Worm (Caenorhabditis elegans): ENCODE results near the gene C17A2.7.
A peak's percentile ranks its signal among the peaks of the same experiment; 100 is the strongest.

Gene C17A2.7

ce11 chrII:3808104-3808503, 35.1 kb downstream of the C17A2.7 start, which contains the start of gene F54D10.5 (continued):
- TF ChIP-seq mab-9 (GFP tag; IDR thresholded peaks at IDR 0.05) (peak; percentile 41; the same call in 1 of the 2 replicates), snu-23 (GFP tag; optimal IDR thresholded peaks at IDR 0.05) (peak; percentile 82), jun-1 (tag; optimal IDR thresholded peaks at IDR 0.05) (peak; percentile 37), ets-5 (GFP tag; IDR thresholded peaks at IDR 0.05) (no peak), unc-98 (GFP tag; IDR thresholded peaks at IDR 0.05) (no peak), rnt-1 (tag; optimal IDR thresholded peaks at IDR 0.05) (peak; percentile 93), unc-86 (tag; optimal IDR thresholded peaks at IDR 0.05) (peak; percentile 76), pqm-1 (tag; optimal IDR thresholded peaks at IDR 0.05) (no peak), egl-13 (tag; optimal IDR thresholded peaks at IDR 0.05) (peak; percentile 28), xbp-1 (tag; optimal IDR thresholded peaks at IDR 0.05) (peak; percentile 81), vab-15 (tag; optimal IDR thresholded peaks at IDR 0.05) (no peak), nhr-71 (tag; optimal IDR thresholded peaks at IDR 0.05) (peak; percentile 87), egl-27 (tag; optimal IDR thresholded peaks at IDR 0.05) (no peak), lin-39 (tag; optimal IDR thresholded peaks at IDR 0.05) (peak; percentile 69), pax-3 (tag; optimal IDR thresholded peaks at IDR 0.05) (no peak), hlh-17 (GFP tag; optimal IDR thresholded peaks at IDR 0.05; ENCODE audit: borderline replicate concordance) (no peak), aly-2 (tag; optimal IDR thresholded peaks at IDR 0.05) (no peak), C34B4.2 (tag; optimal IDR thresholded peaks at IDR 0.05) (no peak), aha-1 (tag; optimal IDR thresholded peaks at IDR 0.05) (no peak), unc-62 (GFP tag; optimal IDR thresholded peaks at IDR 0.05) (no peak), ces-1 (GFP tag; optimal IDR thresholded peaks at IDR 0.05) (no peak), tlp-1 (tag; optimal IDR thresholded peaks at IDR 0.05) (no peak), grh-1 (GFP tag; IDR thresholded peaks at IDR 0.05) (peak; percentile 77), elt-3 (tag; optimal IDR thresholded peaks at IDR 0.05) (peak in 1 of 6 experiments; percentile 74), nhr-11 (tag; optimal IDR thresholded peaks at IDR 0.05) (peak; percentile 56), isw-1 (GFP tag; IDR thresholded peaks at IDR 0.05) (peak; percentile 75), ceh-90 (tag; optimal IDR thresholded peaks at IDR 0.05) (peak; percentile 15), ztf-11 (tag; optimal IDR thresholded peaks at IDR 0.05) (peak in 1 of 2 experiments; percentile 13), ceh-88 (GFP tag; IDR thresholded peaks at IDR 0.05) (peak; percentile 24; the same call in 1 of the 2 replicates), lir-3 (tag; optimal IDR thresholded peaks at IDR 0.05; ENCODE audit: poor library complexity) (no peak), dsc-1 (tag; optimal IDR thresholded peaks at IDR 0.05) (no peak), mdl-1 (tag; optimal IDR thresholded peaks at IDR 0.05) (peak in 1 of 2 experiments; percentile 66), ceh-63 (GFP tag; optimal IDR thresholded peaks at IDR 0.05) (no peak), ama-1 (optimal IDR thresholded peaks at IDR 0.05) (no peak), zip-4 (GFP tag; optimal IDR thresholded peaks at IDR 0.05) (peak; percentile 13), fos-1 (tag; optimal IDR thresholded peaks at IDR 0.05) (peak; percentile 47), nhr-76 (tag; optimal IDR thresholded peaks at IDR 0.05) (no peak), tbx-2 (tag; optimal IDR thresholded peaks at IDR 0.05) (peak; percentile 80), dpl-1 (GFP tag; optimal IDR thresholded peaks at IDR 0.05) (peak; percentile 95), nhr-12 (tag; optimal IDR thresholded peaks at IDR 0.05) (no peak), nhr-19 (GFP tag; conservative IDR thresholded peaks at IDR 0.05) (peak; percentile 82), sup-37 (GFP tag; optimal IDR thresholded peaks at IDR 0.05) (no peak), lin-15B (tag; optimal IDR thresholded peaks at IDR 0.05) (peak; percentile 63), lin-35 (GFP tag; optimal IDR thresholded peaks at IDR 0.05) (peak; percentile 91 to 95), C04F5.9 (tag; optimal IDR thresholded peaks at IDR 0.05) (peak; percentile 54), unc-130 (tag; optimal IDR thresholded peaks at IDR 0.05) (peak; percentile 81), efl-3 (GFP tag; optimal IDR thresholded peaks at IDR 0.05) (no peak), F16B12.6 (tag; optimal IDR thresholded peaks at IDR 0.05) (peak; percentile 68), efl-1 (optimal IDR thresholded peaks at IDR 0.05) (peak; percentile 81 to 95), efl-1 (GFP tag; optimal IDR thresholded peaks at IDR 0.05 in 1 of 2) (peak; percentile 91 to 99), swsn-7 (tag; optimal IDR thresholded peaks at IDR 0.05) (peak; percentile 82), lin-13 (GFP tag; optimal IDR thresholded peaks at IDR 0.05) (peak; percentile 55), mef-2 (tag; optimal IDR thresholded peaks at IDR 0.05) (no peak)

Data from whole organism, L1 larva.